Fruit fly (Drosophila melanogaster) whole organism, larva: ENCODE results near the gene Spn28B.

Experiments used
- noc ChIP-seq: fragments of 200-800 bp; sonication (Bioruptor generic); optimal IDR thresholded peaks from 3 replicates; lab custom pipeline; 2019; ENCODE audit warnings: missing biosample characterization, mild to moderate bottlenecking, missing genetic modification characterization, moderate library complexity

The Spn28B gene

dm6 chr2L:7608083-7608482 lies 26.4 kb downstream of the Spn28B start, which contains the start of gene CG6739:
CG6739 (plus strand) TSS chr2L:7608389.
- no peak for TF ChIP-seq noc (tag; lab: Kevin White, UChicago)

- no peak for TF ChIP-seq noc (tag; lab: Kevin White, UChicago)
These were observed 29.9 kb downstream of the Spn28B start for dm6 chr2L:7611580-7611979.

dm6 chr2L:7612233-7612632 lies 30.5 kb downstream of the Spn28B start:
- no peak for TF ChIP-seq noc (tag; lab: Kevin White, UChicago)

- TF ChIP-seq noc (tag; lab: Kevin White, UChicago), result no peak
These were observed 35.1 kb downstream of the Spn28B start for dm6 chr2L:7616830-7617229.

- no peak for TF ChIP-seq noc (tag; lab: Kevin White, UChicago)
These were observed 36.8 kb downstream of the Spn28B start for dm6 chr2L:7618563-7618962.

- TF ChIP-seq noc (tag; lab: Kevin White, UChicago), result no peak
These were observed 37.5 kb downstream of the Spn28B start for dm6 chr2L:7619234-7619633.

- no peak for TF ChIP-seq noc (tag; lab: Kevin White, UChicago)
These were observed 40.0 kb downstream of the Spn28B start for dm6 chr2L:7621706-7622105.

- TF ChIP-seq noc (tag; lab: Kevin White, UChicago), result no peak
These were observed 42.5 kb downstream of the Spn28B start for dm6 chr2L:7624096-7624843.

- no peak for TF ChIP-seq noc (tag; lab: Kevin White, UChicago)
These were observed 45.8 kb downstream of the Spn28B start for dm6 chr2L:7627474-7627873.

- TF ChIP-seq noc (tag; lab: Kevin White, UChicago), result no peak
These were observed 46.8 kb downstream of the Spn28B start for dm6 chr2L:7628382-7628965.

dm6 chr2L:7630673-7631072 lies 48.9 kb downstream of the Spn28B start:
- TF ChIP-seq noc (tag; lab: Kevin White, UChicago), result no peak

dm6 chr2L:7632783-7633182 lies 51.1 kb downstream of the Spn28B start:
- TF ChIP-seq noc (tag; lab: Kevin White, UChicago), result no peak
